Worm (Caenorhabditis elegans) whole organism, mixed stage, embryonic: ENCODE data around the gene nkat-3.

Source experiments
- elt-1 ChIP-seq: sonication (generic microtip); optimal IDR thresholded peaks from 2 replicates; lab custom pipeline; 2017; ENCODE audit warnings: missing genetic modification characterization, mild to moderate bottlenecking, missing compliant biosample characterization, antibody characterized with exemption, moderate library complexity, borderline replicate concordance; ENCODE audit not compliant: insufficient read depth
- lin-13 ChIP-seq: fragments of 150-350 bp; optimal IDR thresholded peaks from 2 replicates; lab custom pipeline; 2014; ENCODE audit warnings: missing biosample characterization, missing genetic modification characterization
- lsy-2 ChIP-seq: fragments of 150-350 bp; optimal IDR thresholded peaks from 2 replicates; lab custom pipeline; 2014; ENCODE audit warnings: missing biosample characterization, missing genetic modification characterization
- mab-5 ChIP-seq: fragments of 150-350 bp; optimal IDR thresholded peaks from 2 replicates; lab custom pipeline; 2014; ENCODE audit warnings: missing biosample characterization, missing genetic modification characterization
- unc-39 ChIP-seq: fragments of 150-350 bp; optimal IDR thresholded peaks from 2 replicates; lab custom pipeline; 2014; ENCODE audit warnings: missing biosample characterization, missing genetic modification characterization

DNA sequence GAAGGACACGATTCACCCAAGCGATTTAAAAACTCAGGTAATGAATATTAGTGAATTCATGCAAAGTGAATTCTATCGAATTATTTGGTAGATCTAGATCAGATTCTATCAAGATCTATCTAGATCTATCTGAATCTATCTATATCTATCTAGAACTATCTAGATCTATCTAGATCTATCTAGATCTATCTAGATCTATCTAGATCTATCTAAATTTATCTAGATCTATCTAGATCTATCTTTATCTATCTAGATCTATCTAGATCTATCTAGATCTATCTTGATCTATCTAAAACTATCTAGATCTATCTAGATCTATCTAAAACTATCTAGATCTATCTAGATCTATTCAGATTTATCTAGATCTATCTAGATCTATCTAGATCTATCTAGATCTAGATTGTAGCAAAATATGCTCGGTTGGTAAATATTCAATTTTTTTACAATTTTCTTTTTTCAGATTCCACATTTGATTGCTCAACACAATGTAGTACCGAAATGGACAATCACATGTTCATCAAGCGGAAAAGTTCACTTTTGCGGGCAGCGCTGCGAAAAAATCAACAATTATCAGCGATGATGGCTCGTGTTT, 28.5 kb downstream of the nkat-3 start:
- TF ChIP-seq unc-39 (tag; lab: Kevin White, UChicago) (no peak), mab-5 (no peak), elt-1 (peak; percentile 100), lsy-2 (tag; lab: Kevin White, UChicago) (no peak), lin-13 (tag; lab: Kevin White, UChicago) (no peak)
